Fruit fly (Drosophila melanogaster) whole organism, embryonic: ENCODE data around the gene cerv.

ENCODE experiments used
- B-H2 ChIP-seq: fragments of 200-800 bp; sonication (Bioruptor generic); optimal IDR thresholded peaks from 2 replicates; lab custom pipeline; 2018; ENCODE audit warnings: missing biosample characterization, mild to moderate bottlenecking, missing genetic modification characterization
- BEAF-32 ChIP-seq: fragments of 200-800 bp; sonication (Bioruptor generic); optimal IDR thresholded peaks from 3 replicates; lab custom pipeline; 2017; ENCODE audit warnings: missing biosample characterization, missing genetic modification characterization, mild to moderate bottlenecking, moderate library complexity, missing genetic modification reagents
- CG10267 ChIP-seq: fragments of 200-800 bp; sonication (Bioruptor generic); optimal IDR thresholded peaks from 2 replicates; lab custom pipeline; 2018; ENCODE audit warnings: missing biosample characterization, mild to moderate bottlenecking, missing genetic modification characterization, moderate library complexity
- CG12299 ChIP-seq: fragments of 200-800 bp; sonication (Bioruptor generic); optimal IDR thresholded peaks from 2 replicates; lab custom pipeline; 2018; ENCODE audit warnings: missing biosample characterization, mild to moderate bottlenecking, missing genetic modification characterization
- CG13287 ChIP-seq: fragments of 200-800 bp; sonication (Bioruptor generic); IDR thresholded peaks from 2 replicates; pipeline ENCODE4 v1.3.6; 2022; ENCODE audit warnings: missing biosample characterization, missing genetic modification characterization; ENCODE audit not compliant: partially characterized antibody
- CG14014 ChIP-seq: fragments of 200-800 bp; sonication (Bioruptor generic); IDR thresholded peaks from 2 replicates; pipeline ENCODE4 v1.3.6; 2022; ENCODE audit warnings: missing biosample characterization, missing genetic modification characterization
- CG14710 ChIP-seq: fragments of 200-800 bp; sonication (Bioruptor generic); optimal IDR thresholded peaks from 3 replicates; lab custom pipeline; 2019; ENCODE audit warnings: missing biosample characterization, mild to moderate bottlenecking, missing genetic modification characterization, moderate library complexity
- CG16813 ChIP-seq: fragments of 200-800 bp; sonication (Bioruptor generic); IDR thresholded peaks from 3 replicates; pipeline ENCODE4 v1.3.6; 2022; ENCODE audit warnings: missing biosample characterization, missing genetic modification characterization; ENCODE audit not compliant: partially characterized antibody
- CG2116 ChIP-seq: fragments of 200-800 bp; sonication (Bioruptor generic); optimal IDR thresholded peaks from 3 replicates; lab custom pipeline; 2018; ENCODE audit warnings: missing biosample characterization, mild to moderate bottlenecking, missing genetic modification characterization
- CG30020 ChIP-seq: fragments of 200-800 bp; optimal IDR thresholded peaks from 2 replicates; lab custom pipeline; 2019; ENCODE audit warnings: missing biosample characterization, mild to moderate bottlenecking, missing genetic modification characterization, moderate library complexity
- CG33557 ChIP-seq: fragments of 200-800 bp; sonication (Bioruptor generic); optimal IDR thresholded peaks from 2 replicates; lab custom pipeline; 2019; ENCODE audit warnings: missing biosample characterization, mild to moderate bottlenecking, missing genetic modification characterization, moderate library complexity
- CG34224 ChIP-seq: fragments of 200-800 bp; sonication (Bioruptor generic); IDR thresholded peaks from 3 replicates; pipeline ENCODE4 v1.3.6; 2022; ENCODE audit warnings: missing biosample characterization, missing genetic modification characterization; ENCODE audit not compliant: partially characterized antibody
- CG34422 ChIP-seq: fragments of 200-800 bp; sonication (Bioruptor generic); IDR thresholded peaks from 3 replicates; pipeline ENCODE4 v1.3.6; 2022; ENCODE audit warnings: missing biosample characterization, missing genetic modification characterization
- CG3838 ChIP-seq: fragments of 200-800 bp; sonication (Bioruptor generic); optimal IDR thresholded peaks from 3 replicates; lab custom pipeline; 2016; ENCODE audit warnings: missing biosample characterization, missing genetic modification characterization
- CG4617 ChIP-seq: fragments of 200-800 bp; sonication (Bioruptor generic); optimal IDR thresholded peaks from 3 replicates; lab custom pipeline; 2016; ENCODE audit warnings: missing biosample characterization, missing genetic modification characterization, borderline replicate concordance
- CG8281 ChIP-seq: fragments of 200-800 bp; sonication (Bioruptor generic); optimal IDR thresholded peaks from 2 replicates; lab custom pipeline; 2018; ENCODE audit warnings: missing biosample characterization, mild to moderate bottlenecking, missing genetic modification characterization, moderate library complexity
- CG9797 ChIP-seq: fragments of 200-800 bp; sonication (Bioruptor generic); optimal IDR thresholded peaks from 3 replicates; lab custom pipeline; 2018; ENCODE audit warnings: missing biosample characterization, mild to moderate bottlenecking, missing genetic modification characterization
- Chrac-16 ChIP-seq: fragments of 200-800 bp; sonication (Bioruptor generic); optimal IDR thresholded peaks from 3 replicates; lab custom pipeline; 2016; ENCODE audit warnings: missing biosample characterization, missing genetic modification characterization
- Doc3 ChIP-seq: fragments of 200-800 bp; sonication (Bioruptor generic); IDR thresholded peaks from 3 replicates; pipeline ENCODE4 v1.3.6; 2022; ENCODE audit warnings: missing biosample characterization, missing genetic modification characterization; ENCODE audit not compliant: partially characterized antibody
- Dp ChIP-seq: fragments of 200-800 bp; sonication (Bioruptor generic); optimal IDR thresholded peaks from 2 replicates; lab custom pipeline; 2018; ENCODE audit warnings: missing biosample characterization, mild to moderate bottlenecking, missing genetic modification characterization, moderate library complexity
- Dref ChIP-seq: fragments of 200-800 bp; sonication (Bioruptor generic); IDR thresholded peaks from 2 replicates; pipeline ENCODE4 v1.3.6; 2022; ENCODE audit warnings: missing biosample characterization, missing genetic modification characterization
- E2f2 ChIP-seq: fragments of 200-800 bp; sonication (Bioruptor generic); IDR thresholded peaks from 2 replicates; pipeline ENCODE4 v1.3.6; 2022; ENCODE audit warnings: missing biosample characterization, missing genetic modification characterization
- HLH4C ChIP-seq: fragments of 200-800 bp; sonication (Bioruptor generic); IDR thresholded peaks from 3 replicates; pipeline ENCODE4 v1.3.6; 2022; ENCODE audit warnings: missing biosample characterization, missing genetic modification characterization; ENCODE audit not compliant: partially characterized antibody
- MBD-R2 ChIP-seq: fragments of 200-800 bp; sonication (Bioruptor generic); IDR thresholded peaks from 2 replicates; pipeline ENCODE4 v1.3.6; 2022; ENCODE audit warnings: missing biosample characterization, missing genetic modification characterization
- Med ChIP-seq: fragments of 200-800 bp; sonication (Bioruptor generic); peaks from one replicate; lab custom pipeline; 2016; ENCODE audit warnings: missing biosample characterization, missing genetic modification characterization, mild to moderate bottlenecking, inconsistent platforms, moderate library complexity
- Myb ChIP-seq: fragments of 200-800 bp; sonication (Bioruptor generic); optimal IDR thresholded peaks from 2 replicates; lab custom pipeline; 2016; ENCODE audit warnings: missing biosample characterization, missing genetic modification characterization
- PHDP ChIP-seq: fragments of 200-800 bp; sonication (Bioruptor generic); optimal IDR thresholded peaks from 3 replicates; lab custom pipeline; 2018; ENCODE audit warnings: missing biosample characterization, mild to moderate bottlenecking, missing genetic modification characterization, moderate library complexity
- Pdp1 ChIP-seq, 2 experiments: fragments of 200-800 bp; sonication (Bioruptor generic); optimal IDR thresholded peaks; 3 replicates each; lab custom pipeline; 2016; ENCODE audit warnings: missing biosample characterization in 2 of 2, missing genetic modification characterization in 2 of 2, mild to moderate bottlenecking in 1 of 2, moderate library complexity in 1 of 2
- amos ChIP-seq: fragments of 200-800 bp; sonication (Bioruptor generic); IDR thresholded peaks from 2 replicates; pipeline ENCODE4 v1.3.6; 2022; ENCODE audit warnings: missing biosample characterization, missing genetic modification characterization; ENCODE audit not compliant: partially characterized antibody
- crp ChIP-seq, 2 experiments: fragments of 200-800 bp; sonication (Bioruptor generic); optimal IDR thresholded peaks; 2 replicates in 1 of 2; 3 replicates in 1 of 2; lab custom pipeline; 2017; ENCODE audit warnings: missing biosample characterization in 2 of 2, missing genetic modification characterization in 2 of 2, mild to moderate bottlenecking in 1 of 2, moderate library complexity in 1 of 2
- gce ChIP-seq: fragments of 200-800 bp; sonication (Bioruptor generic); IDR thresholded peaks from 3 replicates; pipeline ENCODE4 v1.3.6; 2022; ENCODE audit warnings: missing biosample characterization, missing genetic modification characterization
- hbn ChIP-seq: fragments of 200-800 bp; sonication (Bioruptor generic); IDR thresholded peaks from 2 replicates; pipeline ENCODE4 v1.3.6; 2022; ENCODE audit warnings: missing biosample characterization, missing genetic modification characterization; ENCODE audit not compliant: partially characterized antibody
- inv ChIP-seq: fragments of 200-800 bp; sonication (Bioruptor generic); IDR thresholded peaks from 2 replicates; pipeline ENCODE4 v1.3.6; 2022; ENCODE audit warnings: missing biosample characterization, missing genetic modification characterization; ENCODE audit not compliant: partially characterized antibody
- knrl ChIP-seq: fragments of 200-800 bp; sonication (Bioruptor generic); IDR thresholded peaks from 3 replicates; pipeline ENCODE4 v1.3.6; 2022; ENCODE audit warnings: missing biosample characterization, missing genetic modification characterization; ENCODE audit not compliant: partially characterized antibody
- lbe ChIP-seq: fragments of 200-800 bp; sonication (Bioruptor generic); optimal IDR thresholded peaks from 2 replicates; lab custom pipeline; 2016; ENCODE audit warnings: missing biosample characterization, mild to moderate bottlenecking, missing genetic modification characterization
- onecut ChIP-seq: fragments of 200-800 bp; sonication (Bioruptor generic); IDR thresholded peaks from 2 replicates; pipeline ENCODE4 v1.3.6; 2022; ENCODE audit warnings: missing biosample characterization, missing genetic modification characterization
- pzg ChIP-seq: fragments of 200-800 bp; sonication (Bioruptor generic); optimal IDR thresholded peaks from 3 replicates; lab custom pipeline; 2018; ENCODE audit warnings: missing biosample characterization, mild to moderate bottlenecking, missing genetic modification characterization, moderate library complexity
- row ChIP-seq: fragments of 200-800 bp; sonication (Bioruptor generic); IDR thresholded peaks from 3 replicates; pipeline ENCODE4 v1.3.6; 2022; ENCODE audit warnings: missing biosample characterization, missing genetic modification characterization
- sd ChIP-seq: fragments of 200-800 bp; sonication (Bioruptor generic); optimal IDR thresholded peaks from 3 replicates; lab custom pipeline; 2018; ENCODE audit warnings: missing biosample characterization, mild to moderate bottlenecking, missing genetic modification characterization, moderate library complexity
- stwl ChIP-seq: fragments of 200-800 bp; sonication (Bioruptor generic); optimal IDR thresholded peaks from 3 replicates; lab custom pipeline; 2018; ENCODE audit warnings: missing biosample characterization, mild to moderate bottlenecking, missing genetic modification characterization, moderate library complexity
- unc-4 ChIP-seq: fragments of 200-800 bp; sonication (Bioruptor generic); IDR thresholded peaks from 2 replicates; pipeline ENCODE4 v1.3.6; 2022; ENCODE audit warnings: missing biosample characterization, missing genetic modification characterization; ENCODE audit not compliant: partially characterized antibody

Gene cerv

dm6 chrX:15574384-15574783, 3.6 kb downstream of the cerv start, which contains the start of gene CG9213 (continued):
- TF ChIP-seq CG16813 (GFP tag; lab: Robert Waterston, UW) = peak; percentile 77
- 0 out of 3 replicates have a peak, but pooled peaks have one; percentile 44 for TF ChIP-seq CG34422
- peak; percentile 34 for TF ChIP-seq stwl (tag; lab: Kevin White, UChicago)
- TF ChIP-seq CG34224 = peak; percentile 86
- TF ChIP-seq B-H2 (GFP tag; lab: Kevin White, UChicago) = peak; percentile 21
- peak; percentile 64 for TF ChIP-seq HLH4C (GFP tag; lab: Robert Waterston, UW)
- TF ChIP-seq CG9797 (GFP tag; lab: Kevin White, UChicago) = no peak
- TF ChIP-seq Chrac-16 = no peak
- peak; percentile 70 for TF ChIP-seq inv (GFP tag; lab: Robert Waterston, UW)
- no peak for TF ChIP-seq gce (GFP tag; lab: Robert Waterston, UW)
- no peak for TF ChIP-seq PHDP (tag; lab: Kevin White, UChicago)
- TF ChIP-seq Doc3 (GFP tag; lab: Robert Waterston, UW) = peak; percentile 86
- peak; percentile 81 for TF ChIP-seq row (GFP tag; lab: Robert Waterston, UW)
- TF ChIP-seq Pdp1 (GFP tag; optimal IDR thresholded peaks at IDR 0.05; lab: Kevin White, UChicago) = peak in 1 of 2 experiments; percentile 13
- TF ChIP-seq Med (GFP tag; lab: Kevin White, UChicago) = peak; percentile 82
- peak; percentile 80; the same call in 2 of the 3 replicates for TF ChIP-seq knrl (GFP tag; lab: Robert Waterston, UW)
- TF ChIP-seq sd = no peak
- TF ChIP-seq CG3838 (GFP tag; lab: Kevin White, UChicago) = no peak

- TF ChIP-seq BEAF-32 (GFP tag; lab: Kevin White, UChicago) (peak; percentile 18), CG2116 (GFP tag; lab: Kevin White, UChicago) (peak; percentile 32), Dref (GFP tag; lab: Robert Waterston, UW) (peak; percentile 60), CG10267 (tag; lab: Kevin White, UChicago) (peak; percentile 87), CG34224 (peak; percentile 17; the same call in 1 of the 3 replicates), CG14710 (tag; lab: Kevin White, UChicago) (peak; percentile 4), unc-4 (GFP tag; lab: Robert Waterston, UW) (peak; percentile 24; the same call in 1 of the 2 replicates), lbe (GFP tag; lab: Kevin White, UChicago) (peak; percentile 60), CG4617 (GFP tag; lab: Kevin White, UChicago) (peak; percentile 8), stwl (tag; lab: Kevin White, UChicago) (peak; percentile 46), CG12299 (no peak), amos (GFP tag; lab: Robert Waterston, UW) (peak; percentile 21; the same call in 1 of the 2 replicates), Dp (peak; percentile 61), crp (GFP tag; optimal IDR thresholded peaks at IDR 0.05; lab: Kevin White, UChicago) (peak in 1 of 2 experiments; percentile 84), row (GFP tag; lab: Robert Waterston, UW) (no peak), CG14014 (no peak), hbn (GFP tag; lab: Robert Waterston, UW) (0 out of 2 replicates have a peak, but pooled peaks have one; percentile 21), Doc3 (GFP tag; lab: Robert Waterston, UW) (0 out of 3 replicates have a peak, but pooled peaks have one; percentile 16), MBD-R2 (GFP tag; lab: Robert Waterston, UW) (peak; percentile 70), CG33557 (GFP tag; lab: Kevin White, UChicago) (no peak), onecut (GFP tag; lab: Robert Waterston, UW) (0 out of 2 replicates have a peak, but pooled peaks have one; percentile 8), pzg (peak; percentile 20), CG30020 (tag; lab: Kevin White, UChicago) (no peak), CG8281 (tag; lab: Kevin White, UChicago) (no peak), E2f2 (GFP tag; lab: Robert Waterston, UW) (peak; percentile 68), CG13287 (GFP tag; lab: Robert Waterston, UW) (0 out of 2 replicates have a peak, but pooled peaks have one; percentile 19), Myb (GFP tag; lab: Kevin White, UChicago) (peak; percentile 37)
These were observed 6.0 kb downstream of the cerv start, which contains the start of gene CG15643 for dm6 chrX:15571939-15572338. Gene CG15643 (minus strand): TSS chrX:15572149.
